Fruit fly (Drosophila melanogaster): ENCODE data around the gene CG13712.

Gene CG13712

dm6 chr3L:4692177-4693134 lies 17.2 kb downstream of the CG13712 start, which contains the start of gene RhoGEF64C (continued):
- 0 out of 3 replicates have a peak, but pooled peaks have one; percentile 28 for TF ChIP-seq CG34422 (GFP tag; IDR thresholded peaks at IDR 0.05)
- TF ChIP-seq CG11723 (GFP tag; optimal IDR thresholded peaks at IDR 0.05), result no peak
- TF ChIP-seq cg (GFP tag; optimal IDR thresholded peaks at IDR 0.05), result peak; percentile 34
- TF ChIP-seq Blimp-1 (GFP tag; optimal IDR thresholded peaks at IDR 0.05), result peak; percentile 79
- 0 out of 2 replicates have a peak, but pooled peaks have one; percentile 15 for TF ChIP-seq CG42726 (GFP tag; IDR thresholded peaks at IDR 0.05; ENCODE audit: partially characterized antibody)
- peak; percentile 70; the same call in 2 of the 4 replicates for TF ChIP-seq chinmo (GFP tag; IDR thresholded peaks at IDR 0.05; ENCODE audit: partially characterized antibody)
- TF ChIP-seq zfh2 (GFP tag; optimal IDR thresholded peaks at IDR 0.05), result no peak
- no peak for TF ChIP-seq Elba2 (GFP tag; optimal IDR thresholded peaks at IDR 0.05)
- TF ChIP-seq sens (GFP tag), result peak; percentile 68
- TF ChIP-seq otp (GFP tag; IDR thresholded peaks at IDR 0.05), result peak; percentile 44; the same call in 1 of the 3 replicates
- no peak for TF ChIP-seq pum (GFP tag; optimal IDR thresholded peaks at IDR 0.05)

DNA sequence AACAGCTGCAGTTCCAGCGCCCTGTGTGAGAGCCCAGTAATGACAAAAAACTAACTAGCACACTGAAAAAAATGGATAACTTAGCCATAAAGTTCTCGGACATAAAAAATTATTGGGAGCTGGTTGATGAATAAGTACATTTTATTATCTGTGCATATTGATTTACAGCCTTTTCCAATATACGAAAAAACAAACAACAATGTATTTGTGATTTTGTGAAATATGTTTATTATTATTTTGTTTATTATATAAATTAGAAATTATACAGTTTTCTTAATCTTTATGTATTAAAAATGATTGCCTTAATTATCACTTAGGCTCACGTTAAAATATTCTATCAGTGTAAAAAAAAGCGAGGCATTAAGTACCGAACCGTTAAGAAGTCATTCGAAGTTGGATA lies 17.9 kb downstream of the CG13712 start:
- TF ChIP-seq CG30020 (tag; optimal IDR thresholded peaks at IDR 0.05) (no peak), CG12236 (GFP tag; optimal IDR thresholded peaks at IDR 0.05) (no peak), jumu (GFP tag; optimal IDR thresholded peaks at IDR 0.05) (no peak), MTF-1 (GFP tag; optimal IDR thresholded peaks at IDR 0.05; ENCODE audit: borderline replicate concordance) (no peak), lbe (GFP tag; optimal IDR thresholded peaks at IDR 0.05) (no peak), bowl (GFP tag; IDR thresholded peaks at IDR 0.05) (no peak), Doc3 (GFP tag; IDR thresholded peaks at IDR 0.05; ENCODE audit: partially characterized antibody) (no peak), ATbp (GFP tag; optimal IDR thresholded peaks at IDR 0.05) (peak; percentile 36), CG6654 (GFP tag; optimal IDR thresholded peaks at IDR 0.05) (peak; percentile 1), CG13123 (GFP tag; optimal IDR thresholded peaks at IDR 0.05) (no peak), h (optimal IDR thresholded peaks at IDR 0.05) (no peak), tx (GFP tag; optimal IDR thresholded peaks at IDR 0.05) (no peak), gsb (GFP tag; IDR thresholded peaks at IDR 0.05) (no peak), CG9932 (GFP tag; IDR thresholded peaks at IDR 0.05) (no peak), CG3995 (GFP tag; optimal IDR thresholded peaks at IDR 0.05) (no peak), slp2 (GFP tag; optimal IDR thresholded peaks at IDR 0.05) (no peak), fd64A (GFP tag; optimal IDR thresholded peaks at IDR 0.05) (no peak), CG32772 (GFP tag; IDR thresholded peaks at IDR 0.05) (no peak), Chrac-16 (GFP tag; optimal IDR thresholded peaks at IDR 0.05) (no peak), pnt (GFP tag; optimal IDR thresholded peaks at IDR 0.05) (no peak), inv (GFP tag; IDR thresholded peaks at IDR 0.05; ENCODE audit: partially characterized antibody) (no peak), CG17186 (GFP tag; optimal IDR thresholded peaks at IDR 0.05) (no peak), nom (GFP tag; optimal IDR thresholded peaks at IDR 0.05) (no peak), Atf-2 (GFP tag; optimal IDR thresholded peaks at IDR 0.05) (no peak), so (GFP tag; IDR thresholded peaks at IDR 0.05) (no peak), lilli (GFP tag; optimal IDR thresholded peaks at IDR 0.05) (no peak), org-1 (GFP tag; optimal IDR thresholded peaks at IDR 0.05) (peak; percentile 15), HLH54F (GFP tag; optimal IDR thresholded peaks at IDR 0.05) (no peak), CTCF (GFP tag; optimal IDR thresholded peaks at IDR 0.05) (no peak), otp (GFP tag; IDR thresholded peaks at IDR 0.05) (no peak), gcm (GFP tag; optimal IDR thresholded peaks at IDR 0.05) (no peak), E2f1 (GFP tag; IDR thresholded peaks at IDR 0.05) (peak; percentile 27; the same call in 1 of the 2 replicates), CG9609 (GFP tag; optimal IDR thresholded peaks at IDR 0.05) (no peak), CG4360 (GFP tag; IDR thresholded peaks at IDR 0.05) (no peak), gem (tag; optimal IDR thresholded peaks at IDR 0.05) (peak; percentile 70), CG11093 (GFP tag; IDR thresholded peaks at IDR 0.05) (no peak), sisA (GFP tag; IDR thresholded peaks at IDR 0.05) (no peak), Dll (GFP tag; IDR thresholded peaks at IDR 0.05; ENCODE audit: partially characterized antibody) (no peak), Hey (tag; optimal IDR thresholded peaks at IDR 0.05) (no peak)

Data from whole organism, embryonic.